Worm (Caenorhabditis elegans) whole organism, L1 larva: ENCODE data around the gene ras-1.
A peak's percentile ranks its signal among the peaks of the same experiment; 100 is the strongest.

Experiments
- alr-1 ChIP-seq: fragments of 200-800 bp; sonication (Bioruptor generic); optimal IDR thresholded peaks from 2 replicates; lab custom pipeline; 2018; ENCODE audit warnings: borderline replicate concordance, mild to moderate bottlenecking, missing genetic modification characterization, missing compliant biosample characterization
- aly-2 ChIP-seq: fragments of 150-350 bp; optimal IDR thresholded peaks from 2 replicates; lab custom pipeline; 2014; ENCODE audit warnings: missing biosample characterization, missing genetic modification characterization
- ceh-63 ChIP-seq: fragments of 200-800 bp; sonication (Bioruptor generic); optimal IDR thresholded peaks from 2 replicates; lab custom pipeline; 2018; ENCODE audit warnings: mild to moderate bottlenecking, missing genetic modification characterization, missing compliant biosample characterization
- ceh-90 ChIP-seq: sonication (generic microtip); optimal IDR thresholded peaks from 2 replicates; lab custom pipeline; 2016; ENCODE audit warnings: missing genetic modification characterization, missing compliant biosample characterization
- dpl-1 ChIP-seq, 3 experiments: fragments of 150-350 bp in 2 of 3; sonication (generic microtip) in 1 of 3; optimal IDR thresholded peaks; 2 replicates each; lab custom pipeline; 2014 to 2017; ENCODE audit warnings: missing biosample characterization in 3 of 3, missing genetic modification characterization in 3 of 3, missing genetic modification reagents in 3 of 3
- dsc-1 ChIP-seq: sonication (generic microtip); optimal IDR thresholded peaks from 2 replicates; lab custom pipeline; 2016; ENCODE audit warnings: mild to moderate bottlenecking, missing genetic modification characterization, missing compliant biosample characterization
- efl-1 ChIP-seq, 4 experiments: fragments of 150-350 bp; optimal IDR thresholded peaks in 3 of 4; peaks in 1 of 4; 1 replicate in 1 of 4; 2 replicates in 3 of 4; lab custom pipeline; 2014; ENCODE audit warnings: missing biosample characterization in 2 of 4, missing genetic modification characterization in 2 of 4, missing genetic modification reagents in 2 of 4
- efl-3 ChIP-seq: fragments of 200-800 bp; sonication (Bioruptor generic); optimal IDR thresholded peaks from 2 replicates; lab custom pipeline; 2018; ENCODE audit warnings: mild to moderate bottlenecking, missing genetic modification characterization, missing compliant biosample characterization
- egl-13 ChIP-seq: sonication (generic microtip); optimal IDR thresholded peaks from 2 replicates; lab custom pipeline; 2016; ENCODE audit warnings: missing genotype, missing genetic modification reagents, missing genetic modification characterization, missing compliant biosample characterization
- egl-27 ChIP-seq, 2 experiments: fragments of 150-350 bp in 1 of 2; sonication (generic microtip); optimal IDR thresholded peaks; 3 replicates each; lab custom pipeline; 2017 to 2018; ENCODE audit warnings: missing biosample characterization in 2 of 2, missing genetic modification characterization in 2 of 2, missing genetic modification reagents in 2 of 2
- elt-3 ChIP-seq, 6 experiments: fragments of 150-350 bp in 1 of 6; sonication (generic microtip); optimal IDR thresholded peaks; 2 replicates each; lab custom pipeline; 2017 to 2018; ENCODE audit warnings: missing biosample characterization in 6 of 6, missing genetic modification characterization in 6 of 6, inconsistent platforms in 1 of 6
- ets-5 ChIP-seq: fragments of 200-800 bp; sonication (Bioruptor generic); IDR thresholded peaks from 2 replicates; pipeline ENCODE4 v1.3.6; 2022; ENCODE audit warnings: missing genetic modification characterization, missing compliant biosample characterization
- fkh-10 ChIP-seq: sonication (generic microtip); optimal IDR thresholded peaks from 2 replicates; lab custom pipeline; 2017; ENCODE audit warnings: missing biosample characterization, missing genetic modification reagents, missing genetic modification characterization
- hlh-17 ChIP-seq: fragments of 200-800 bp; sonication (Bioruptor generic); optimal IDR thresholded peaks from 2 replicates; lab custom pipeline; 2018; ENCODE audit warnings: missing genetic modification characterization, mild to moderate bottlenecking, missing compliant biosample characterization, moderate library complexity, borderline replicate concordance
- isw-1 ChIP-seq: fragments of 200-800 bp; sonication (Bioruptor generic); IDR thresholded peaks from 2 replicates; pipeline ENCODE4 v1.3.6; 2022; ENCODE audit warnings: missing genetic modification characterization, missing compliant biosample characterization
- jun-1 ChIP-seq: fragments of 150-350 bp; optimal IDR thresholded peaks from 2 replicates; lab custom pipeline; 2014; ENCODE audit warnings: missing biosample characterization, missing genetic modification reagents, missing genetic modification characterization
- lin-14 ChIP-seq: fragments of 200-800 bp; sonication (Bioruptor generic); optimal IDR thresholded peaks from 2 replicates; lab custom pipeline; 2018; ENCODE audit warnings: mild to moderate bottlenecking, missing genetic modification characterization, moderate library complexity, missing compliant biosample characterization
- lin-15B ChIP-seq: fragments of 150-350 bp; sonication (generic microtip); optimal IDR thresholded peaks from 3 replicates; lab custom pipeline; 2014; ENCODE audit warnings: missing biosample characterization, missing genetic modification characterization
- lin-35 ChIP-seq, 2 experiments: fragments of 150-350 bp; optimal IDR thresholded peaks; 2 replicates each; lab custom pipeline; 2014; ENCODE audit warnings: missing biosample characterization in 2 of 2, missing genetic modification characterization in 2 of 2, missing genetic modification reagents in 2 of 2
- lir-3 ChIP-seq: sonication (generic microtip); optimal IDR thresholded peaks from 2 replicates; lab custom pipeline; 2016; ENCODE audit warnings: mild to moderate bottlenecking, missing genetic modification characterization, moderate library complexity, missing compliant biosample characterization; ENCODE audit not compliant: poor library complexity
- mdl-1 ChIP-seq, 2 experiments: fragments of 150-350 bp; optimal IDR thresholded peaks; 2 replicates each; lab custom pipeline; 2014 to 2017; ENCODE audit warnings: missing biosample characterization in 2 of 2, missing genetic modification characterization in 2 of 2, inconsistent platforms in 1 of 2
- mef-2 ChIP-seq: fragments of 150-350 bp; optimal IDR thresholded peaks from 2 replicates; lab custom pipeline; 2014; ENCODE audit warnings: missing biosample characterization, missing genetic modification characterization
- nhr-71 ChIP-seq: sonication (generic microtip); optimal IDR thresholded peaks from 2 replicates; lab custom pipeline; 2016; ENCODE audit warnings: mild to moderate bottlenecking, missing genetic modification characterization, moderate library complexity, missing compliant biosample characterization
- nhr-77 ChIP-seq: fragments of 150-350 bp; optimal IDR thresholded peaks from 2 replicates; lab custom pipeline; 2014; ENCODE audit warnings: missing biosample characterization, missing genetic modification characterization
- nhr-84 ChIP-seq: sonication (generic microtip); optimal IDR thresholded peaks from 2 replicates; lab custom pipeline; 2017; ENCODE audit warnings: missing biosample characterization, missing genetic modification characterization
- nhr-85 ChIP-seq: sonication (generic microtip); peaks from one replicate; lab custom pipeline; 2016; ENCODE audit warnings: missing genetic modification characterization, inconsistent platforms, missing compliant biosample characterization
- pag-3 ChIP-seq: sonication (generic microtip); optimal IDR thresholded peaks from 2 replicates; lab custom pipeline; 2017; ENCODE audit warnings: missing genetic modification characterization, mild to moderate bottlenecking, missing compliant biosample characterization, antibody characterized with exemption, borderline replicate concordance; ENCODE audit not compliant: insufficient read depth
- pax-3 ChIP-seq: fragments of 200-800 bp; sonication (Bioruptor generic); optimal IDR thresholded peaks from 2 replicates; lab custom pipeline; 2018; ENCODE audit warnings: mild to moderate bottlenecking, missing genetic modification characterization, moderate library complexity, missing compliant biosample characterization
- pqm-1 ChIP-seq: sonication (generic microtip); optimal IDR thresholded peaks from 3 replicates; lab custom pipeline; 2017; ENCODE audit warnings: missing biosample characterization, missing genetic modification characterization
- rnt-1 ChIP-seq: sonication (generic microtip); optimal IDR thresholded peaks from 2 replicates; lab custom pipeline; 2016; ENCODE audit warnings: mild to moderate bottlenecking, missing genetic modification characterization, moderate library complexity, missing compliant biosample characterization
- skn-1 ChIP-seq: fragments of 150-350 bp; optimal IDR thresholded peaks from 2 replicates; lab custom pipeline; 2014; ENCODE audit warnings: missing biosample characterization, missing genetic modification characterization
- snpc-4 ChIP-seq: fragments of 150-350 bp; optimal IDR thresholded peaks from 2 replicates; lab custom pipeline; 2014; ENCODE audit warnings: missing biosample characterization, missing genetic modification characterization
- snu-23 ChIP-seq: sonication (generic microtip); optimal IDR thresholded peaks from 2 replicates; lab custom pipeline; 2016; ENCODE audit warnings: missing genetic modification characterization, missing compliant biosample characterization
- swsn-7 ChIP-seq: sonication (generic microtip); optimal IDR thresholded peaks from 2 replicates; lab custom pipeline; 2016; ENCODE audit warnings: missing genetic modification characterization, missing compliant biosample characterization
- unc-130 ChIP-seq: fragments of 150-350 bp; optimal IDR thresholded peaks from 2 replicates; lab custom pipeline; 2017; ENCODE audit warnings: missing biosample characterization, missing genetic modification characterization, inconsistent platforms
- unc-30 ChIP-seq: sonication (generic microtip); optimal IDR thresholded peaks from 2 replicates; lab custom pipeline; 2017; ENCODE audit warnings: missing biosample characterization, missing genetic modification characterization
- unc-62 ChIP-seq: fragments of 150-350 bp; optimal IDR thresholded peaks from 2 replicates; lab custom pipeline; 2014; ENCODE audit warnings: missing biosample characterization, missing genetic modification reagents, missing genetic modification characterization
- unc-86 ChIP-seq: sonication (generic microtip); optimal IDR thresholded peaks from 2 replicates; lab custom pipeline; 2016; ENCODE audit warnings: missing genetic modification characterization, missing compliant biosample characterization
- vab-15 ChIP-seq: sonication (generic microtip); optimal IDR thresholded peaks from 2 replicates; lab custom pipeline; 2017; ENCODE audit warnings: missing genotype, mild to moderate bottlenecking, missing genetic modification characterization, missing compliant biosample characterization
- xbp-1 ChIP-seq: sonication (generic microtip); optimal IDR thresholded peaks from 2 replicates; lab custom pipeline; 2016; ENCODE audit warnings: missing genetic modification characterization, missing compliant biosample characterization
- zag-1 ChIP-seq: fragments of 150-350 bp; optimal IDR thresholded peaks from 2 replicates; lab custom pipeline; 2014; ENCODE audit warnings: missing biosample characterization, missing genetic modification characterization
- ztf-11 ChIP-seq, 2 experiments: sonication (generic microtip); optimal IDR thresholded peaks; 2 replicates each; lab custom pipeline; 2016 to 2017; ENCODE audit warnings: missing genetic modification characterization in 2 of 2, missing biosample characterization in 1 of 2, missing compliant biosample characterization in 1 of 2

ras-1 gene

DNA sequence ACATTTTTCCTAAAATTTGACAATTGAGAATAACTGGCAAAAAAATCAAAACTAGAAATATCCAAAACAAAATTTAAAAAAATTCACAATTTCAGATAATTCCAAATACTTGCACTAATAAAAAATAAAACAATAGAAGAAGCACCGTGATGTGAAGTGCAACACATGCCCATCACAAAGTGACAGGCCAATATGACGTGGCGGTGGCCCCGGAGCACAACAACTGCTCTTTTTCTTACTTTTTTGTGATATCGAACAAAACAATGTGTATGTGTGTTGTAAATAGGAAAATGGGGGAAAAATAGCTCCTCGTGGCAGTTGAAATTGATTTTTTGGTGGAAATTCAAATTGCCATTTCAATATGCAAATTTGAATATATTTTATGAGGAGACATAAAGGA lies 1.8 kb upstream of the ras-1 start (continued):
- TF ChIP-seq mdl-1 (tag; optimal IDR thresholded peaks at IDR 0.05; lab: Kevin White, UChicago) (peak in 1 of 2 experiments; percentile 14), lin-14 (GFP tag; lab: Kevin White, UChicago) (peak; percentile 51), alr-1 (tag; lab: Kevin White, UChicago) (no peak), ets-5 (GFP tag; lab: Robert Waterston, UW) (no peak), hlh-17 (no peak), mef-2 (tag; lab: Kevin White, UChicago) (no peak), snpc-4 (tag; lab: Kevin White, UChicago) (no peak), egl-27 (tag; optimal IDR thresholded peaks at IDR 0.05; lab: Kevin White, UChicago) (no peak), lir-3 (tag; lab: Kevin White, UChicago) (no peak), dpl-1 (GFP tag; optimal IDR thresholded peaks at IDR 0.05; lab: Kevin White, UChicago) (no peak), nhr-71 (peak; percentile 24), efl-1 (optimal IDR thresholded peaks at IDR 0.05; lab: Kevin White, UChicago) (no peak), efl-1 (GFP tag; optimal IDR thresholded peaks at IDR 0.05 in 1 of 2; lab: Kevin White, UChicago) (peak in 1 of 2 experiments; percentile 56), egl-13 (tag; lab: Kevin White, UChicago) (no peak), jun-1 (tag; lab: Kevin White, UChicago) (no peak), zag-1 (tag; lab: Kevin White, UChicago) (no peak), unc-130 (no peak), xbp-1 (tag; lab: Kevin White, UChicago) (no peak), skn-1 (tag; lab: Kevin White, UChicago) (no peak), ztf-11 (tag; optimal IDR thresholded peaks at IDR 0.05; lab: Kevin White, UChicago) (no peak), aly-2 (no peak), unc-86 (tag; lab: Kevin White, UChicago) (no peak), ceh-90 (tag; lab: Kevin White, UChicago) (no peak), fkh-10 (no peak), dsc-1 (tag; lab: Kevin White, UChicago) (no peak), nhr-85 (no peak), nhr-77 (no peak), isw-1 (no peak), pqm-1 (no peak), pag-3 (tag; lab: Kevin White, UChicago) (no peak), unc-62 (no peak), ceh-63 (GFP tag; lab: Kevin White, UChicago) (no peak), rnt-1 (tag; lab: Kevin White, UChicago) (peak; percentile 69), nhr-84 (no peak), vab-15 (no peak), swsn-7 (tag; lab: Kevin White, UChicago) (no peak)

DNA sequence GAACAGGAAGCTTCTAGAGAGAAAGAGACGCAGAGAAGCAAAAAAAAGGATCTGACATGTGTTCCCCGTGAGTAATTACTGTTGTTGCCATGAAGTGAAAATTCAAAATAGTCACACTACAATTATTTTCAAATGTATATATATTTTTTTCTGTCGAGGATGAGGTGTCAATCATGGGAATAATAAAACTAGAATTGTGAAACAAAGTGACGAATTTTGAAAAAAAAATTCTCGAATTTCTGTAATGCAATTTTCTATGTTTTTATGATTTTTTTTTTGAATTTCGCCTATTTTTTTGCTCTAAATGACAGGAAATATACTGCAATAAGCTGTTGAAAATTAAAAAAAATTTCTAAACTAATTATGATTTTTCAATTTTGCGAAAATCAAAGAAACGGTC lies 1.1 kb upstream of the ras-1 start:
- TF ChIP-seq ztf-11 (tag; optimal IDR thresholded peaks at IDR 0.05; lab: Kevin White, UChicago) (no peak), pqm-1 (no peak), fkh-10 (no peak), unc-30 (tag; lab: Kevin White, UChicago) (no peak), elt-3 (tag; optimal IDR thresholded peaks at IDR 0.05; lab: Kevin White, UChicago) (no peak), snu-23 (GFP tag; lab: Kevin White, UChicago) (no peak), lin-15B (tag; lab: Kevin White, UChicago) (no peak), efl-3 (GFP tag; lab: Kevin White, UChicago) (no peak), pax-3 (tag; lab: Kevin White, UChicago) (no peak), lin-35 (GFP tag; optimal IDR thresholded peaks at IDR 0.05; lab: Kevin White, UChicago) (no peak), swsn-7 (tag; lab: Kevin White, UChicago) (no peak)
